Fruit fly (Drosophila melanogaster) whole organism, larva: ENCODE results near the gene Liprin-beta.
A peak's percentile ranks its signal among the peaks of the same experiment; 100 is the strongest.

Experiments
- noc ChIP-seq: fragments of 200-800 bp; sonication (Bioruptor generic); optimal IDR thresholded peaks from 3 replicates; lab custom pipeline; 2019; ENCODE audit warnings: missing biosample characterization, mild to moderate bottlenecking, missing genetic modification characterization, moderate library complexity

The Liprin-beta gene

DNA sequence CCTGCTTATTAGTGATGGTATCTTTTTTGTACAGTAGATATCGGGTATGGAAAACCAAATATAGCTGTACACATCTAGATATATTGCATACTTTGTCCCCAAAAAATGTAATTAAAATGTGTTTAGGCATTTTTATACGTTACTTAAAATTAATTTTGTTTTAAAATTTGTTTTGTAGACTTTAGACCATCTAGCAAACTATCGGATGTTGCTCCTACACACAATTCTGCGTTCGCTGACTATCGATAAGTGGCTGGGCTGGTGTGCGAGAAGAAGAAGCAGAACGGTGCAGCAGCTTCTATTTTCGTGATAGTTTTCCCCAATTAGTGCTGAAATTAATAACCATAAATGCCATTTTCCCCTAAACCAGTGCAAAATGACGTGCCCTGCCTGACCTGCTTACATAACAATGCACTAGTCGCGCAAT lies at the start of gene Liprin-beta, which contains the start of gene Vps36:
TSS of gene Liprin-beta (plus strand) at position 143 of the 427 bp plus-strand sequence.
TSS of gene Vps36 (minus strand) at position 1 of the 427 bp plus-strand sequence.
- TF ChIP-seq noc (tag; lab: Kevin White, UChicago) = no peak

DNA sequence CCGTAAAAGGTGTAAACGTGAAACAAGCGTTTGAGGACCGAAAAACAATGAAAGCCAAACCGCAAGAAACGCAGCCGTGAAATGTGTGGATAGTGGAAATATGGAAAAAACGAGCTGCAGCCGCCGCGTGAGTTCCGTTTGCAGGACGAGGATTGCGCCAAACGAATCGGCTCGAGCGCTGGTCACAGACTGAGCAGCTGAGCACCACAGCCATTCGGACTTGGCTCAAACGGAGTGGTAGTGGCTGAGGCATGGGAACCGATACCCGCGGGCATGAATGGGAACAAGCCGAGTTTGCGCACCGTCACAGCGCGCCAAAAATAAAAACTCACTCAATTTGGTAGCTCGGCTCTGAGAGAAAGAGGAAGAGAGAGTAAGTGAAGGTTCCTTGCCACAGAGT lies 38.4 kb upstream of the Liprin-beta start, which contains the start of gene CG10089:
TSS of gene CG10089 (minus strand) at position 181 of the 400 bp plus-strand sequence.
- no peak for TF ChIP-seq noc (tag; lab: Kevin White, UChicago)

DNA sequence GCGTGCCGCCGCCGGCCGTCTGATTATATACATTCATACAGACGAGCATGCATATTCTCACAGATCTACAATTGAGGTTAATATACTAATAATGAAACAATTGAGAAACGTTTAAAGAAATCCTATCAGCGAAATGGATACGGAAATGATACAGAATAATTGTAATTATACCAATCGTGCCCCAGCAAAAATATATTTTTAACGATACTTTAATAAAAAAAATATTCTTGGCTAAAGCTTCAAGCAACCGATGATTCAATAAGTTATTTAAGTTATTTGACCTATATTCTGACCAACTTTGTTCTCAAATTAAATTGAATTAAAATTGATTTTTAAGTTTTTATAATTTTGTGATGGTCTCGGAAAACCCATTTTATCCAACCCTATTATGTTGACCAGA lies 37.0 kb upstream of the Liprin-beta start:
- TF ChIP-seq noc (tag; lab: Kevin White, UChicago) = no peak

DNA sequence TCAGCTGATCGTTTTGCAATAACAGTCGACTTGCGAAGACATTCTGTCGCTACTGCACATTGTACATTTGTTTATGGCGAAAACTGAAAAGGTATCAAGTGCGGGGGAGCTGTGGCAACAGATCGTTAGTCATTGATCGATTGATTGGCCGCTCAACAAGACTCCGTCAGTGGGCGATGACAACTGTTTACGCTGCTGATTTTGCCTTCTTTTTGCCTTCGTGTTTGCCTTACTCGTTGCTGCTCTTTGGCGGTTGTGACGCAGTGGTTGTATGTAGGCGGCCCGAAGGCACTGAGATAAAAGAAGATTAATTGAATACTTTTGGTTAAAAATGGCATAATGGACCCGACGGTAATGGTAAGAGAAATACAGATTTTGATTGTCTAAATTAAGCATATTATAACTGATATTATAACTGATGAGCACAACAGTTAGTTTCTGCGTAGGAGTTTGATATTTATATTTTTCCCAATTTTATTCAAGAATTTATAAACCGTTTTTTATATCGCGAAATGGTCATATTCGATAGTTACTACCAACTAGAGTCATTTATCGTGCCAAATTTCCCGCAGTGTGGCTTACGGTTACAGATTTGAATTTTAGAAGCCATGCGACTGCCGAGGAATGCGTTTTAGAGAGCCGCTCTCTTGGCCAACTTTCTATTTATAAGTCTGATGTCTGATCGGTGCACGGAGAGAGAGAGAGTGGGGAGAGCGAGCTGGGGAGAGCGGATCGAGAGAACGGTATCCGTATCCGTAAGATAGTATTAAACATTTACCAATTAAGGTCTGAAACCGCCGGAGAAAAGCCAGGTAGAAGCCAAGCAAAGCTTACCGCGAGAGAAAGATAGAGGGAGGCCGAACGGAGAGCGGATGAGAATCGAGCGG lies 36.2 kb upstream of the Liprin-beta start:
- TF ChIP-seq noc (tag; lab: Kevin White, UChicago) = peak; percentile 98

DNA sequence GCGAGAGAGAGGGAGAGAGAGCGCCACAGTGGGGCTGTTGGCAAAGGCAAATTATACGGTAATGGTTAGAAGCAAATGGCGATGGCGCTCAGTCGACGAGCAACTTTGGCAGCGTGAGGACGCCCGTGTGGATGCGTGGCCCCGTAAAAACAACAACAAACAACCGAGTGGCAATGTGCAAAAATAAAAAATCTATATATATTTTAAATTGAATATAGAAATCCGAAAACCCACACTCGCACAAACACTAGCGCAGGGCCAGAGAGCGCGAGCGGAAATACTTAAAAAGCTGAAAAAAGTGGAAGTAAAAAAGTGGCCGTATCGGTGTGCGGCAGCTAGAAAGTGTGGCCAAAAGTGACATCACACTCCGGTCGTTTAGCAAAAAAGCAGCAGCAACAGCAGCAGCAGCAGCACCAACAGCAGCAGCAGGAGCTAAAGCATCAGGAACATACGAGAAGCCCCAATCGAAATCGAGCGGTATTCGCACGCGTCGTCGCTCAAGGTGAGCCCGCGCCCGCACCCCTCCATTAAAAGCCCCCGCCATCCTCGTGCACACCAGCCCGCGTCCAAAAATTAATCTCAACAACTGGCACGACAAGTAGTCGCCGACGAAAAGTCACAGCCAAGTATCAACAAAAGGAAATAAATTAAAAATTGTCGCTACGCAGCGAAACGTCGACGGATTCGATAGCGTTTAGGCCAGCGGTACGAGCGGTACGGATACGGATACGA lies 35.4 kb upstream of the Liprin-beta start, which contains the start of gene stv:
TSS of gene stv (plus strand) at position 89 of the 732 bp plus-strand sequence.
- peak; percentile 29 for TF ChIP-seq noc (tag; lab: Kevin White, UChicago)

DNA sequence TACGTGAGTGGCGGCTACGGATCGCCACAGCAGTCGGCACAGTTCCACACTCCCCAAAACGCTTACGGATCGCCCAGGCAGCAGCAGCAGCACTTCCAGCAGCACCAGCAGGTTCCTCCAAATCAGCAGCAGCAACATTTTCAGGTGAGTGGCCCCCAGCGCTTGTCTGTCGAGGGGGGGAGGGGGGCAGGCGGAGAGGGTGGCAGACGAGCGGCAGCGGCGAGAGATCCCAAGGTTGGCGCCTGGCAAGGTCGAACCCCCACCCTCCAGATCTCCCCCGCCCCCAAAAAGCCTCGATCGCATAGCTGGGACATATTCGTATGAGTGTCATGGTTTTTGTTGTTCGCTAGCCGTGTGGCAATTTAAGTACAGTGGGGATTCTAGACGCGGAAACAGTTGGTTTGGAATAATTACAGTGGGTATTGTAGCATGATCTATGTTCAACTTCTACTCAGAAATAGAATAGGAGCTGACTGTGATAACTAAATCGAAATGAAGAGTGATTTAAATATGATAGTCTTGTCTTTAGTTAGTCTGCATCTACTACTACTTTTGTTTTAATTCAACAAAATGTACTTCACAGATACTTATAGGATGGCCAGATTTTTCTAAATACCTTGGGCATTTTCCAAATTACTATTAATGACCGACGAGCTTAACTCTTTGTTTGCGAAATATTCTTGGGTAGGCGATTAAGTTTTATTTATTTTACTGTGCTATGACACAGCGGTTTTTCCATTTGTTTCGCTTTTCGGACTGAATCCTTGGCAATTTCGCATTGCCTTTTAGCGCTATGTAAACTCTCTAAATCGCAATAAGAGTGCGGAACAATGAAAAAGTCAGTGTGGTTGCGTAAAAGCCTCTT lies 34.5 kb upstream of the Liprin-beta start:
- TF ChIP-seq noc (tag; lab: Kevin White, UChicago) = no peak

DNA sequence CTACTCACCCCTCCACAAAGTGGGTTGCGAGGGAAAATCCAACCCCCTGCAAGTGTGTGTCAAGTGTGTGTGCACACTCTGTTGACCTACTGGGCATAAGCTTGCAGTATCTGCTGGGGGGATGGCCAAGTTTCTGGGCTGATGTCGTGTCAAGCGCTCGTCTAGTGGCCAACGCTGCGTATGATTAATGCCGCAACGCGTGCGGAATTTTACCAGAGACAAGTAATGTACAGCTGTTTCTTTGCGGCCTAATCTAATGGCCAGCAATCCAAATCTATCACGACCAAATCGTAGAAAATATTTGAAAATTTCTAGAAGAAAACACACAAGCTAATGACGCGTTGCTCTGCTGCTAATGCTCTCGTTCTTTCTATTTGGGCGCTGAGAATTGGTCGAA lies 33.9 kb upstream of the Liprin-beta start:
- no peak for TF ChIP-seq noc (tag; lab: Kevin White, UChicago)

DNA sequence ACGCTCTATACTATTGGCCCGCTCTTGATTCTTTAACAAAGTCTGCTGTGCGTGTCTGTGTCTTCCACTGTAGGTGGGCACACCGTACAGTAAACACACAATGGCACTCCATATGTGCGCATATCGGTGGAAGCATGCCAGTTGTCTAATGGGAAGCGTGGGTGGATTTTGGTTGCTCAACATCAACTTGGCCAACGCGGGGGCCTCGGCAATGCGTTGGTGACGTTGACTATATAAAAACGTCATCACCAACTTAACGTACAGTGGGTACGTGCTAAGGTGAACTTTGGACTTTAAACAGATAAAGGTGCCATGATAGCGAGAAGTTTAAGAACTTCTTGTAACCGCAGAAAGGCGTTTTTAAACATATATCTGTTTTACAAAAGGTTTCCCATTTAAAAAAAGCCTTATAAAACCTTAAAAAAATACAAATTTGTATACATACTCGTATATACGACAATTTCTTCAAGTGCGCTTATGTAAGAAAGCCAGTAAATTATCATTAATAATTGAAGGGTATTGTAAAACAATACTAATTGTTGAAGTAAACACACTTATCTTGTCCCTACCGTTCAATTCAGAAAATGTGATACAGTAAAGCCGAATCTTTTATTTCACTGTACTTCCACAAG lies 33.3 kb upstream of the Liprin-beta start:
- peak; percentile 77 for TF ChIP-seq noc (tag; lab: Kevin White, UChicago)

DNA sequence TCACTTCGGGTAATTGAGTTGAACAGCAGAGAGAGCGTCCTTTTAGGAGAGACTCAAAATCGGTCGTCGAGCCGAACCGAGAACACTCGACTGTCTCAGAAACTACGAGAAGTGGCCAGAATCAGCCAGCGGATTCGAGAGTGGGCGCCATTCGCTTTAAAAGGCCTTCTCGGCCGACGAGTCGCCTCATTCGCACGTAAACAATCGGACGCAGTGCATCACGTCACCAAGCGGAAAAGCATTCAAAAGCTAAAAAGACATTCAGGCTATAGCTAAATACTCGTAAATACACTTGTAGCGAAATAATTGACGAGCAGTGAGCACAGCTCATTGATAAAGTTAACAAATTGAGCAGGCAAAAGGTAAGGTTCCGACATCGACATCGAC lies 32.8 kb upstream of the Liprin-beta start:
- no peak for TF ChIP-seq noc (tag; lab: Kevin White, UChicago)

DNA sequence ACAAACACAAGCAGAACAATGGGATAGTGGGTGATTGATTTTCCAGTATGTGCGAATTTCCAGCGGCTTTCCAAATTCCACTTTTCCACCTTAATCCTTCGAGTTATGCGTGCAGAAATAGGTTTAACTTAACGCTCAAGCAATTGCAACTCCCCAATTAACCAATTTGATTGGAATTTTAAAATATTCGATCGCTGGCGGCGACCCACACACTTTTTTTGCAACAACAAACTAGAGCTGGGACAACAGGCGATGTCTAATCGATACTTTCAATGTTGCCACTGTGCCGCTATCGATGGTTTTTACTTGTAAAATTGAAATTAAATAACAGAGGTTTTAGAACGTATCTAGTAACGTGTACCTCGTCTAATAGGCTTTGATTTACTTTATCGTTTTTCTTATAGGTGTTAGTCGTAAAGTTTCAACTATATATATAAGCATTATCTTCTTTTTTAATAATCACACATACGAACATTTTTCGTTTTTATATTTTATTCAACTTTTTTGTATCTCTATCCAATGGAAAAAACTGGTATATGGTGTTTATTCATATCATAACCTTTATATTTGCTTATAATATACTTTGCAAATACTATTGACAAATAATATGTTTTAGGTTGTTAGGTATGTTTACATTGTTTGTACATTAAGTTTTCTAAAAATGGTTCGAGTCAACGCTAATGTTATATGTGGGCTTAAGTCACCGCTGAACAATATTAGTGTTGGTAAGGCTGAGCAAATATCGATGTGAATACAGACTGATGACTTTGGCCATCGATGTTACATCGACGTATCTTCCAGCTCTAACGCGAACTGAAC lies 26.8 kb upstream of the Liprin-beta start, which contains the start of the genes Abp1 and Tgi:
TSS of gene Abp1 (minus strand) at position 240 of the 819 bp plus-strand sequence.
TSS of gene Tgi (plus strand) at position 757 of the 819 bp plus-strand sequence.
- no peak for TF ChIP-seq noc (tag; lab: Kevin White, UChicago)

DNA sequence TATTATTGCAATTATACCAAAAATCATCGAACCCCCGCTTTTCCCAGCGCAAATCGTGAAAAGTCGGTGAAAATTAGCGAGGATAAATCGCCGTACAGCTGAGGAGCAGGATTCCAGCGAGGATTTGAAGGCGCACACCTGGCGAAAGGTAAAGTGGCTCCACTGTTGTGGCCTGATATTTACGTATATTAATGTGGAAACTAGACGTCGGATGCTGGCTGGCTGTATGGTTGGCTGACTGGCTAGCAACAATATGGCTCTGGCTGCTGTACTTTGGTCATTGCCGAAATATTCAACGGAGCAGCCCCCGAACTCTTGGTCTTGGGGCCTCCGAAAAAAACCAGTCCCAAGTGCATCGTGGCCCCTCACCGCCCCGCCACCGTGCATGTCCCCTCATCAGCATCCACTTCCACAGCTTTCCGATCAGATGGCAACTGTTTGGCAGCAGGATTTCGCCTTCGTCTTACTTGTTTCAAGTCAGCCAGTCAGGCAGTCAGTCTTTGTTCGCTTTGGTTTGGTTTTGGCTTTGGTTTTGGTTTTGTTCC lies 26.1 kb upstream of the Liprin-beta start:
- TF ChIP-seq noc (tag; lab: Kevin White, UChicago) = no peak

DNA sequence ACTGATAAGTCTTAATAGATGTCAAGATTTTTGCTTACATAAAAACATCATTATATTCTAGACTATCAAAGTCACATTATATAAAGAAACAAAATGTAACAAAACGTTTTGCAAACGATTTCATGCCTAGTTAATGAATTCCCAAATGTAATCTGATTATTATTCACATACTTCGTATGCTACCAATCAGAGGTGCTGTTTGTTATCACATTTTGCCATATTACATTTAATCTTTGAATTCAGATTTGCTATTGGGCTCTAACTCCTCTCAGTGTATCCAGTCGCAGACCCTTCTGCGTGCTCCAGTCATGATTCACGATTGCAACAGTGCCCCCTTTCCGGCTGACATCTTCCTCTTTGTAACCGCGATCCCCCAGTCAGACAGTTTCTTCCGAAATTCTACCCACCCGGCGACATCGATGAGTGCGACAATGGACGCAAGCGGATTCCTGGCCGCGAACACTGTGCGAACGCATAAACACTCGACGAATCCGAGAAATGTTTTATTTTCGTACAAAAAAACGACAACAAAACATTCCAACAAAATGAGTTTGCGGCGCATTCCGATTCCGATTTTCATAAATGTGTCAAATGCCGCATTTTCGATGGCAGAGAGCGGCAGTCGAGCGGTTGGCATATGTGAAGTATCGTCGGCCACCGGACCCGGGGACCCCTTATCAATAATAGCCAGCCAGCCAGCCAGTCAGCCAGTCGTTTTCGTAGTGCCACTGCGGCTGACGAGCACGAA lies 24.8 kb upstream of the Liprin-beta start:
- no peak for TF ChIP-seq noc (tag; lab: Kevin White, UChicago)
